Worm (Caenorhabditis elegans) whole organism, L1 larva: ENCODE measurements around the gene F36D3.4.

Experiments used
- C16A3.4 ChIP-seq: fragments of 150-350 bp; optimal IDR thresholded peaks from 2 replicates; lab custom pipeline; 2014; ENCODE audit warnings: missing biosample characterization, missing genetic modification characterization
- Y116A8C.19 ChIP-seq: sonication (generic microtip); optimal IDR thresholded peaks from 2 replicates; lab custom pipeline; 2016; ENCODE audit warnings: missing compliant biosample characterization, missing genetic modification characterization, borderline replicate concordance
- aha-1 ChIP-seq: fragments of 150-350 bp; optimal IDR thresholded peaks from 2 replicates; lab custom pipeline; 2014; ENCODE audit warnings: missing biosample characterization, missing genetic modification characterization
- ama-1 ChIP-seq: fragments of 150-350 bp; optimal IDR thresholded peaks from 2 replicates; lab custom pipeline; 2014
- blmp-1 ChIP-seq: fragments of 150-350 bp; optimal IDR thresholded peaks from 2 replicates; lab custom pipeline; 2014; ENCODE audit warnings: missing biosample characterization, missing genetic modification characterization
- ceh-63 ChIP-seq: fragments of 200-800 bp; sonication (Bioruptor generic); optimal IDR thresholded peaks from 2 replicates; lab custom pipeline; 2018; ENCODE audit warnings: mild to moderate bottlenecking, missing genetic modification characterization, missing compliant biosample characterization
- ceh-82 ChIP-seq, 3 experiments: fragments of 150-350 bp in 1 of 3; sonication (generic microtip) in 2 of 3; optimal IDR thresholded peaks; 2 replicates each; lab custom pipeline; 2014 to 2017; ENCODE audit warnings: missing biosample characterization in 3 of 3, missing genetic modification characterization in 3 of 3
- ceh-88 ChIP-seq: fragments of 200-800 bp; sonication (Bioruptor generic); IDR thresholded peaks from 2 replicates; pipeline ENCODE4 v1.3.6; 2022; ENCODE audit warnings: missing genetic modification characterization, missing compliant biosample characterization
- ceh-90 ChIP-seq: sonication (generic microtip); optimal IDR thresholded peaks from 2 replicates; lab custom pipeline; 2016; ENCODE audit warnings: missing genetic modification characterization, missing compliant biosample characterization
- dpl-1 ChIP-seq, 3 experiments: fragments of 150-350 bp in 2 of 3; sonication (generic microtip) in 1 of 3; optimal IDR thresholded peaks; 2 replicates each; lab custom pipeline; 2014 to 2017; ENCODE audit warnings: missing biosample characterization in 3 of 3, missing genetic modification characterization in 3 of 3, missing genetic modification reagents in 3 of 3
- fkh-10 ChIP-seq: sonication (generic microtip); optimal IDR thresholded peaks from 2 replicates; lab custom pipeline; 2017; ENCODE audit warnings: missing biosample characterization, missing genetic modification reagents, missing genetic modification characterization
- fkh-4 ChIP-seq: sonication (generic microtip); optimal IDR thresholded peaks from 2 replicates; lab custom pipeline; 2016; ENCODE audit warnings: missing compliant biosample characterization, missing genetic modification characterization, borderline replicate concordance
- grh-1 ChIP-seq: fragments of 200-800 bp; sonication (Bioruptor generic); IDR thresholded peaks from 2 replicates; pipeline ENCODE4 v1.3.6; 2022; ENCODE audit warnings: missing genetic modification reagents, missing genetic modification characterization, missing compliant biosample characterization
- hlh-17 ChIP-seq: fragments of 200-800 bp; sonication (Bioruptor generic); optimal IDR thresholded peaks from 2 replicates; lab custom pipeline; 2018; ENCODE audit warnings: missing genetic modification characterization, mild to moderate bottlenecking, missing compliant biosample characterization, moderate library complexity, borderline replicate concordance
- hlh-4 ChIP-seq: sonication (generic microtip); optimal IDR thresholded peaks from 2 replicates; lab custom pipeline; 2016; ENCODE audit warnings: mild to moderate bottlenecking, missing genetic modification characterization, missing compliant biosample characterization
- hpl-2 ChIP-seq: fragments of 150-350 bp; optimal IDR thresholded peaks from 2 replicates; lab custom pipeline; 2014; ENCODE audit warnings: missing biosample characterization, missing genetic modification reagents, missing genetic modification characterization
- jun-1 ChIP-seq: fragments of 150-350 bp; optimal IDR thresholded peaks from 2 replicates; lab custom pipeline; 2014; ENCODE audit warnings: missing biosample characterization, missing genetic modification reagents, missing genetic modification characterization
- lin-15B ChIP-seq: fragments of 150-350 bp; sonication (generic microtip); optimal IDR thresholded peaks from 3 replicates; lab custom pipeline; 2014; ENCODE audit warnings: missing biosample characterization, missing genetic modification characterization
- lir-3 ChIP-seq: sonication (generic microtip); optimal IDR thresholded peaks from 2 replicates; lab custom pipeline; 2016; ENCODE audit warnings: mild to moderate bottlenecking, missing genetic modification characterization, moderate library complexity, missing compliant biosample characterization; ENCODE audit not compliant: poor library complexity
- mdl-1 ChIP-seq, 2 experiments: fragments of 150-350 bp; optimal IDR thresholded peaks; 2 replicates each; lab custom pipeline; 2014 to 2017; ENCODE audit warnings: missing biosample characterization in 2 of 2, missing genetic modification characterization in 2 of 2, inconsistent platforms in 1 of 2
- mef-2 ChIP-seq: fragments of 150-350 bp; optimal IDR thresholded peaks from 2 replicates; lab custom pipeline; 2014; ENCODE audit warnings: missing biosample characterization, missing genetic modification characterization
- mep-1 ChIP-seq: fragments of 150-350 bp; optimal IDR thresholded peaks from 2 replicates; lab custom pipeline; 2014; ENCODE audit warnings: missing biosample characterization, missing genetic modification characterization
- nhr-11 ChIP-seq: fragments of 150-350 bp; optimal IDR thresholded peaks from 2 replicates; lab custom pipeline; 2014; ENCODE audit warnings: missing biosample characterization, missing genetic modification characterization
- nhr-12 ChIP-seq: sonication (generic microtip); optimal IDR thresholded peaks from 2 replicates; lab custom pipeline; 2017; ENCODE audit warnings: missing biosample characterization, missing genetic modification characterization
- nhr-20 ChIP-seq: sonication (generic microtip); optimal IDR thresholded peaks from 2 replicates; lab custom pipeline; 2016; ENCODE audit warnings: mild to moderate bottlenecking, missing genetic modification characterization, missing compliant biosample characterization
- nhr-28 ChIP-seq: fragments of 150-350 bp; optimal IDR thresholded peaks from 2 replicates; lab custom pipeline; 2014; ENCODE audit warnings: missing biosample characterization, missing genetic modification characterization
- nhr-47 ChIP-seq: sonication (generic microtip); optimal IDR thresholded peaks from 2 replicates; lab custom pipeline; 2016; ENCODE audit warnings: mild to moderate bottlenecking, missing genetic modification characterization, moderate library complexity, missing compliant biosample characterization
- nhr-85 ChIP-seq: sonication (generic microtip); peaks from one replicate; lab custom pipeline; 2016; ENCODE audit warnings: missing genetic modification characterization, inconsistent platforms, missing compliant biosample characterization
- nhr-90 ChIP-seq: sonication (generic microtip); optimal IDR thresholded peaks from 2 replicates; lab custom pipeline; 2016; ENCODE audit warnings: mild to moderate bottlenecking, missing genetic modification characterization, missing compliant biosample characterization; ENCODE audit not compliant: poor library complexity
- pax-3 ChIP-seq: fragments of 200-800 bp; sonication (Bioruptor generic); optimal IDR thresholded peaks from 2 replicates; lab custom pipeline; 2018; ENCODE audit warnings: mild to moderate bottlenecking, missing genetic modification characterization, moderate library complexity, missing compliant biosample characterization
- pqm-1 ChIP-seq: sonication (generic microtip); optimal IDR thresholded peaks from 3 replicates; lab custom pipeline; 2017; ENCODE audit warnings: missing biosample characterization, missing genetic modification characterization
- snpc-4 ChIP-seq: fragments of 150-350 bp; optimal IDR thresholded peaks from 2 replicates; lab custom pipeline; 2014; ENCODE audit warnings: missing biosample characterization, missing genetic modification characterization
- snu-23 ChIP-seq: sonication (generic microtip); optimal IDR thresholded peaks from 2 replicates; lab custom pipeline; 2016; ENCODE audit warnings: missing genetic modification characterization, missing compliant biosample characterization
- sptf-1 ChIP-seq: fragments of 150-350 bp; optimal IDR thresholded peaks from 2 replicates; lab custom pipeline; 2014; ENCODE audit warnings: missing biosample characterization, missing genetic modification characterization
- sup-37 ChIP-seq: fragments of 200-800 bp; sonication (Bioruptor generic); optimal IDR thresholded peaks from 2 replicates; lab custom pipeline; 2018; ENCODE audit warnings: mild to moderate bottlenecking, missing genetic modification characterization, missing compliant biosample characterization
- tlp-1 ChIP-seq: fragments of 150-350 bp; optimal IDR thresholded peaks from 2 replicates; lab custom pipeline; 2014; ENCODE audit warnings: missing biosample characterization, missing genetic modification characterization
- unc-130 ChIP-seq: fragments of 150-350 bp; optimal IDR thresholded peaks from 2 replicates; lab custom pipeline; 2017; ENCODE audit warnings: missing biosample characterization, missing genetic modification characterization, inconsistent platforms
- unc-98 ChIP-seq: fragments of 200-800 bp; sonication (Bioruptor generic); IDR thresholded peaks from 2 replicates; pipeline ENCODE4 v1.3.6; 2022; ENCODE audit warnings: missing genetic modification characterization, missing compliant biosample characterization
- vab-15 ChIP-seq: sonication (generic microtip); optimal IDR thresholded peaks from 2 replicates; lab custom pipeline; 2017; ENCODE audit warnings: missing genotype, mild to moderate bottlenecking, missing genetic modification characterization, missing compliant biosample characterization
- xbp-1 ChIP-seq: sonication (generic microtip); optimal IDR thresholded peaks from 2 replicates; lab custom pipeline; 2016; ENCODE audit warnings: missing genetic modification characterization, missing compliant biosample characterization
- zag-1 ChIP-seq: fragments of 150-350 bp; optimal IDR thresholded peaks from 2 replicates; lab custom pipeline; 2014; ENCODE audit warnings: missing biosample characterization, missing genetic modification characterization

F36D3.4 gene

DNA sequence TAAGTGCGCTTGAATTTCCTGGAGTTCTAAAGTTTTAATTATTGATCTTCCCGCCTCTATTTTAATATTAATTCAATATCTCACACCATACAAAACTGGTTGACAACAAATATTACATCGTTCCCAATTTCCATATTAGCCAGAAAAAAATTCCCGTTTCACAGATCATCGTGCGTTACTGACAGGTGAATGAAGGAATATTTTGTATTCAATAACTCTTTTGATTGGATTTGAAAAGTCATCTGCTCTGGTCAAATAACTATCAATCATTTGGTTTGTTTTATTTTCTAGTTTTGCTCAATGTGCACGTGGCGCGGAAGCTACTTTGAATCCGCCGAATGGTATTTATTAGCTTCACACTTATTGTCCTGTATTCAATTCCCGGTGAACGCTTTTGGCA lies 33.8 kb downstream of the F36D3.4 start, which contains the start of gene srh-139:
Gene srh-139 (plus strand): TSS at position 301 of the 400 bp plus-strand sequence.
- TF ChIP-seq nhr-28 (tag; lab: Kevin White, UChicago), result no peak
- no peak for TF ChIP-seq lin-15B
- TF ChIP-seq ceh-82 (tag; optimal IDR thresholded peaks at IDR 0.05; lab: Kevin White, UChicago), result no peak
- TF ChIP-seq fkh-10 (GFP tag; lab: Kevin White, UChicago), result no peak
- TF ChIP-seq C16A3.4 (tag; lab: Kevin White, UChicago), result no peak
- TF ChIP-seq grh-1 (GFP tag; lab: Robert Waterston, UW), result no peak
- TF ChIP-seq sptf-1 (tag; lab: Kevin White, UChicago), result no peak
- no peak for TF ChIP-seq lir-3 (tag; lab: Kevin White, UChicago)
- TF ChIP-seq Y116A8C.19, result no peak
- TF ChIP-seq jun-1, result no peak
- no peak for TF ChIP-seq nhr-47 (tag; lab: Kevin White, UChicago)
- no peak for TF ChIP-seq fkh-4 (tag; lab: Kevin White, UChicago)
- no peak for TF ChIP-seq ceh-63 (GFP tag; lab: Kevin White, UChicago)
- no peak for TF ChIP-seq snu-23 (GFP tag; lab: Kevin White, UChicago)
- TF ChIP-seq nhr-12 (tag; lab: Kevin White, UChicago), result no peak
- TF ChIP-seq tlp-1 (tag; lab: Kevin White, UChicago), result no peak
- TF ChIP-seq blmp-1 (tag; lab: Kevin White, UChicago), result no peak
- no peak for TF ChIP-seq dpl-1 (GFP tag; optimal IDR thresholded peaks at IDR 0.05; lab: Kevin White, UChicago)
- no peak for TF ChIP-seq nhr-90 (tag; lab: Kevin White, UChicago)
- TF ChIP-seq, all 84 proteins: peak for 0

DNA sequence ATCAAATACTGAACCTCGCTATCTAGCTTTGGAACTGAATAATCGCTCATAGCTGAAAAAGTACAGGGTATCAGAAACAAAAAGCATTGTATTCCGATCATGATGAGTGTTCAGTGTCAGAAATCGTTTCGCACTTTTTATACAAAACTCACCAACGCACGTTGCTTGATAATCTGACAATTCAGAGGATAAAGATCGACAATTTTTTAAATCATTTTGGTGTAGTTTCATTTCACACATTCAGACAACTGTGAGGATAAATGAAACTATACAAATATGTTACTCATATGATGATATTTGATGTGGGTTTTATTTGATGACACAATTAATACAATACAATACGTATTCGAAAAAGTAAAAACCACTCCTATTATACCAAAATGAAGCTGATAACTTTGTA lies 34.5 kb downstream of the F36D3.4 start, which contains the start of gene F57E7.2:
Gene F57E7.2 (minus strand): TSS at position 101 of the 400 bp plus-strand sequence.
- TF ChIP-seq zag-1 (tag; lab: Kevin White, UChicago), result no peak
- TF ChIP-seq unc-130 (tag; lab: Kevin White, UChicago), result no peak
- no peak for TF ChIP-seq vab-15
- no peak for TF ChIP-seq tlp-1 (tag; lab: Kevin White, UChicago)
- TF ChIP-seq jun-1, result no peak
- no peak for TF ChIP-seq sup-37 (GFP tag; lab: Kevin White, UChicago)
- no peak for TF ChIP-seq lir-3 (tag; lab: Kevin White, UChicago)
- no peak for TF ChIP-seq ceh-90 (tag; lab: Kevin White, UChicago)
- no peak for TF ChIP-seq nhr-11
- TF ChIP-seq nhr-20 (tag; lab: Kevin White, UChicago), result no peak
- TF ChIP-seq ama-1 (lab: Kevin White, UChicago), result no peak
- no peak for TF ChIP-seq hpl-2 (GFP tag; lab: Kevin White, UChicago)
- TF ChIP-seq nhr-85 (tag; lab: Kevin White, UChicago), result no peak
- no peak for TF ChIP-seq xbp-1 (tag; lab: Kevin White, UChicago)
- no peak for TF ChIP-seq snu-23 (GFP tag; lab: Kevin White, UChicago)
- no peak for TF ChIP-seq pax-3 (tag; lab: Kevin White, UChicago)
- TF ChIP-seq ceh-88 (GFP tag; lab: Robert Waterston, UW), result no peak
- no peak for TF ChIP-seq unc-98 (GFP tag; lab: Robert Waterston, UW)
- TF ChIP-seq mdl-1 (tag; optimal IDR thresholded peaks at IDR 0.05; lab: Kevin White, UChicago), result no peak
- TF ChIP-seq mef-2 (tag; lab: Kevin White, UChicago), result no peak

DNA sequence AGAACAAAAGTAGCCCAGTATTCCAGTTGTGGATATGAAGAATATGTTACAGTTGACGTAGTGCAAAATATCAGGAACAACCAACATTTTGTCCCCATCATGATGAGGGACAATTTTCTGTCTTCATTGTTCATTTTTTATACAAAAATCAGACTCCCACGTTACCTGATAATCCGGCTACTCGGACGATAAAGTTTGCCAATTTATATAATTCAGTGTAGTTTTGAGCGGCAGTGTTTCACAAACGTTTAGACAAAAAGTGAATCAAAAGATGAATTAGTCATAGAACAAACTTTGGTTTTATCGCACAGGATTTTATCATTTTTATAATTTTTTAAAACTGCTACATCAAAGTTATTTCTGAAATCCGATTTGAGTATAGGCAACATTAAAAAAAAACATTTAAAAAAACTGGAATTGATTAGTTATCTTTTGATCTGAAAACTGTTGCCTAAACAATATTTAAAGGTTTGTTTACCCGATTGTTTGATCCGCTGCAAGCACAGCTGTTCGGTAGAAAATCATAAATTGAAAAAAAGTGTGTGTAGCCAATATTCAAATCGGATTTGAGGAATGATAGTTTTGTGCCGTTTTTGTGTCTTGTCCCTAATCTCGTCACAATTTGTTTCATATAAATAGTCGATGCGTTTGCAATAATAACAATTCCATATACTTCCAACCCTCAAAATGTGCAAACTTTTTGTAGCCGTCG lies 36.4 kb downstream of the F36D3.4 start, which contains the start of the genes F57E7.4 and spig-6:
Gene F57E7.4 (minus strand): TSS at position 101 of the 712 bp plus-strand sequence.
Gene spig-6 (plus strand): TSS at position 662 of the 712 bp plus-strand sequence.
- TF ChIP-seq aha-1 (no peak), unc-130 (tag; lab: Kevin White, UChicago) (no peak), pqm-1 (tag; lab: Kevin White, UChicago) (no peak), mep-1 (tag; lab: Kevin White, UChicago) (no peak), nhr-47 (tag; lab: Kevin White, UChicago) (no peak), snpc-4 (tag; lab: Kevin White, UChicago) (no peak), hlh-4 (tag; lab: Kevin White, UChicago) (no peak), hlh-17 (GFP tag; lab: Kevin White, UChicago) (no peak), hpl-2 (GFP tag; lab: Kevin White, UChicago) (no peak), pax-3 (tag; lab: Kevin White, UChicago) (no peak), sptf-1 (tag; lab: Kevin White, UChicago) (no peak), vab-15 (no peak), nhr-12 (tag; lab: Kevin White, UChicago) (no peak), unc-98 (GFP tag; lab: Robert Waterston, UW) (no peak), nhr-11 (no peak)
